Fruit fly (Drosophila melanogaster) whole organism: ENCODE data around the gene Ir68a.

ENCODE experiments used
- CG8478 ChIP-seq: fragments of >200 bp; optimal IDR thresholded peaks from 2 replicates; lab custom pipeline; 2018; ENCODE audit warnings: inconsistent platforms
- Dll ChIP-seq: fragments of >200 bp; optimal IDR thresholded peaks from 2 replicates; lab custom pipeline; 2017
- EcR ChIP-seq, 2 experiments: fragments of >200 bp; optimal IDR thresholded peaks; 2 replicates each; lab custom pipeline; 2017; ENCODE audit warnings: missing biosample characterization in 2 of 2, missing genetic modification characterization in 2 of 2, missing genetic modification reagents in 2 of 2
- pan ChIP-seq: fragments of >200 bp; optimal IDR thresholded peaks from 2 replicates; lab custom pipeline; 2017
- psq ChIP-seq: fragments of >200 bp; optimal IDR thresholded peaks from 2 replicates; lab custom pipeline; 2017
- usp ChIP-seq: fragments of >200 bp; optimal IDR thresholded peaks from 2 replicates; lab custom pipeline; 2017; ENCODE audit warnings: missing biosample characterization, missing genetic modification characterization, mixed read lengths

Ir68a gene

dm6 chr3L:11190022-11190421 is 46.0 kb downstream of the Ir68a start:
- TF ChIP-seq CG8478, result no peak
- no peak for TF ChIP-seq EcR (GFP tag; optimal IDR thresholded peaks at IDR 0.05; lab: Kevin White, UChicago)
- no peak for TF ChIP-seq Dll (lab: Kevin White, UChicago)
- TF ChIP-seq usp, result no peak
- TF ChIP-seq pan (lab: Kevin White, UChicago), result no peak
- no peak for TF ChIP-seq psq (lab: Kevin White, UChicago)

dm6 chr3L:11186768-11187167 is 49.2 kb downstream of the Ir68a start:
- no peak for TF ChIP-seq Dll (lab: Kevin White, UChicago)
- no peak for TF ChIP-seq pan (lab: Kevin White, UChicago)
- TF ChIP-seq CG8478, result no peak
- TF ChIP-seq usp, result no peak
- no peak for TF ChIP-seq psq (lab: Kevin White, UChicago)
- TF ChIP-seq EcR (GFP tag; optimal IDR thresholded peaks at IDR 0.05; lab: Kevin White, UChicago), result no peak

- no peak for TF ChIP-seq CG8478
- no peak for TF ChIP-seq Dll (lab: Kevin White, UChicago)
- TF ChIP-seq EcR (GFP tag; optimal IDR thresholded peaks at IDR 0.05; lab: Kevin White, UChicago), result no peak
- TF ChIP-seq pan (lab: Kevin White, UChicago), result no peak
- TF ChIP-seq usp, result no peak
- no peak for TF ChIP-seq psq (lab: Kevin White, UChicago)
Measured at dm6 chr3L:11183965-11184364, 52.1 kb downstream of the Ir68a start.

dm6 chr3L:11182994-11183393 is 53.0 kb downstream of the Ir68a start:
- TF ChIP-seq psq (lab: Kevin White, UChicago) (no peak), Dll (lab: Kevin White, UChicago) (no peak), usp (no peak), CG8478 (no peak), EcR (GFP tag; optimal IDR thresholded peaks at IDR 0.05; lab: Kevin White, UChicago) (no peak), pan (lab: Kevin White, UChicago) (no peak)
